Fruit fly (Drosophila melanogaster): ENCODE data around the gene Sf3b3.
A peak's percentile ranks its signal among the peaks of the same experiment; 100 is the strongest.

The Sf3b3 gene

dm6 chr3L:832897-833857 is at the start of gene Sf3b3:
TSS of gene Sf3b3 (minus strand) at chr3L:833385.
- TF ChIP-seq fd85E (GFP tag; optimal IDR thresholded peaks at IDR 0.05) (peak; percentile 1), CG6163 (GFP tag; IDR thresholded peaks at IDR 0.05) (peak; percentile 51; the same call in 1 of the 3 replicates), CG10631 (GFP tag; optimal IDR thresholded peaks at IDR 0.05) (peak; percentile 10), CG6854 (GFP tag; optimal IDR thresholded peaks at IDR 0.05) (peak; percentile 80), Ets96B (tag; optimal IDR thresholded peaks at IDR 0.05) (peak; percentile 11), CG8319 (GFP tag; optimal IDR thresholded peaks at IDR 0.05) (peak; percentile 17), topi (GFP tag; optimal IDR thresholded peaks at IDR 0.05) (peak; percentile 9), dsx (GFP tag; optimal IDR thresholded peaks at IDR 0.05; ENCODE audit: poor library complexity, severe bottlenecking) (peak; percentile 40), ss (GFP tag; optimal IDR thresholded peaks at IDR 0.05) (peak; percentile 14 to 38), CG1621 (tag; optimal IDR thresholded peaks at IDR 0.05) (no peak), CG11762 (GFP tag; optimal IDR thresholded peaks at IDR 0.05; ENCODE audit: insufficient read depth) (no peak), Eip78C (GFP tag) (peak; percentile 78), Sox15 (GFP tag; optimal IDR thresholded peaks at IDR 0.05) (no peak), CG3919 (GFP tag; optimal IDR thresholded peaks at IDR 0.05) (no peak), Gug (GFP tag; IDR thresholded peaks at IDR 0.05) (0 out of 2 replicates have a peak, but pooled peaks have one; percentile 18), CG11902 (GFP tag; optimal IDR thresholded peaks at IDR 0.05) (peak; percentile 3), cyc (GFP tag; optimal IDR thresholded peaks at IDR 0.05) (peak; percentile 27), OdsH (GFP tag; optimal IDR thresholded peaks at IDR 0.05) (no peak)

- TF ChIP-seq svp (GFP tag) (no peak), Sox102F (GFP tag; optimal IDR thresholded peaks at IDR 0.05) (no peak), CG15336 (GFP tag; IDR thresholded peaks at IDR 0.05) (no peak), OdsH (GFP tag; optimal IDR thresholded peaks at IDR 0.05) (no peak), Hr39 (GFP tag; optimal IDR thresholded peaks at IDR 0.05) (no peak), CG3032 (tag; optimal IDR thresholded peaks at IDR 0.05) (no peak), Smox (GFP tag; optimal IDR thresholded peaks at IDR 0.05) (no peak)
These were observed 49.7 kb upstream of the Sf3b3 start for dm6 chr3L:882892-883255.

dm6 chr3L:882236-882891 is 49.2 kb upstream of the Sf3b3 start:
- TF ChIP-seq CG6163 (GFP tag; IDR thresholded peaks at IDR 0.05) (no peak), Sox14 (GFP tag; optimal IDR thresholded peaks at IDR 0.05) (no peak), CG11762 (GFP tag; optimal IDR thresholded peaks at IDR 0.05; ENCODE audit: insufficient read depth) (no peak), vri (GFP tag; optimal IDR thresholded peaks at IDR 0.05) (peak; percentile 36), Eip78C (GFP tag) (peak; percentile 70)

- no peak for TF ChIP-seq spab (GFP tag; optimal IDR thresholded peaks at IDR 0.05)
- TF ChIP-seq CG8119 (GFP tag; IDR thresholded peaks at IDR 0.05) = no peak
- TF ChIP-seq Sox14 (GFP tag; optimal IDR thresholded peaks at IDR 0.05) = peak; percentile 45
- peak; percentile 16 for TF ChIP-seq net (GFP tag; optimal IDR thresholded peaks at IDR 0.05)
- TF ChIP-seq Ets21C (GFP tag; optimal IDR thresholded peaks at IDR 0.05) = no peak
- peak; percentile 1 to 8 for TF ChIP-seq ss (GFP tag; optimal IDR thresholded peaks at IDR 0.05)
- TF ChIP-seq Smox (GFP tag; optimal IDR thresholded peaks at IDR 0.05) = no peak
- no peak for TF ChIP-seq CG15336 (GFP tag; IDR thresholded peaks at IDR 0.05)
- no peak for TF ChIP-seq CG11294 (GFP tag; IDR thresholded peaks at IDR 0.05)
- TF ChIP-seq Ets96B (tag; optimal IDR thresholded peaks at IDR 0.05) = no peak
- TF ChIP-seq Gug (GFP tag; IDR thresholded peaks at IDR 0.05) = no peak
- TF ChIP-seq cyc (GFP tag; optimal IDR thresholded peaks at IDR 0.05) = no peak
- TF ChIP-seq Eip75B (GFP tag; optimal IDR thresholded peaks at IDR 0.05) = no peak
- TF ChIP-seq Sox15 (GFP tag; optimal IDR thresholded peaks at IDR 0.05) = no peak
- no peak for TF ChIP-seq CG32006 (GFP tag; optimal IDR thresholded peaks at IDR 0.05)
- TF ChIP-seq CG1621 (tag; optimal IDR thresholded peaks at IDR 0.05) = no peak
- no peak for TF ChIP-seq fd85E (GFP tag; optimal IDR thresholded peaks at IDR 0.05)
- TF ChIP-seq CG7368 (GFP tag; optimal IDR thresholded peaks at IDR 0.05) = no peak
- TF ChIP-seq CG6854 (GFP tag; optimal IDR thresholded peaks at IDR 0.05) = peak; percentile 32
- peak; percentile 65 for TF ChIP-seq fkh (GFP tag; optimal IDR thresholded peaks at IDR 0.05)
- TF ChIP-seq Sox102F (GFP tag; optimal IDR thresholded peaks at IDR 0.05) = peak; percentile 30
- peak; percentile 39 for TF ChIP-seq CG16779 (tag; optimal IDR thresholded peaks at IDR 0.05)
- no peak for TF ChIP-seq lz (GFP tag; optimal IDR thresholded peaks at IDR 0.05)
- TF ChIP-seq Hr39 (GFP tag; optimal IDR thresholded peaks at IDR 0.05) = no peak
- TF ChIP-seq CG11902 (GFP tag; optimal IDR thresholded peaks at IDR 0.05) = no peak
- no peak for TF ChIP-seq CG3919 (GFP tag; optimal IDR thresholded peaks at IDR 0.05)
- TF ChIP-seq Hr4 (GFP tag; optimal IDR thresholded peaks at IDR 0.05) = no peak
- TF ChIP-seq esn (GFP tag; optimal IDR thresholded peaks at IDR 0.05) = no peak
These were observed 48.5 kb upstream of the Sf3b3 start, which contains the start of gene CG13907 for dm6 chr3L:881496-882235. TSS of gene CG13907 (minus strand) at chr3L:882013.
